Fruit fly (Drosophila melanogaster) whole organism, embryonic: Measurements from ENCODE around the gene CG42534.
A peak's percentile ranks its signal among the peaks of the same experiment; 100 is the strongest.

ENCODE experiments used
- B-H1 ChIP-seq: fragments of 200-800 bp; sonication (Bioruptor generic); IDR thresholded peaks from 3 replicates; pipeline ENCODE4 v1.3.6; 2022; ENCODE audit warnings: missing biosample characterization, missing genetic modification characterization
- Blimp-1 ChIP-seq: fragments of 200-800 bp; sonication (Bioruptor generic); optimal IDR thresholded peaks from 3 replicates; lab custom pipeline; 2018; ENCODE audit warnings: missing biosample characterization, missing genetic modification characterization, mild to moderate bottlenecking, moderate library complexity, missing genetic modification reagents
- Bteb2 ChIP-seq: fragments of 200-800 bp; sonication (Bioruptor generic); optimal IDR thresholded peaks from 2 replicates; lab custom pipeline; 2016; ENCODE audit warnings: missing biosample characterization, missing genetic modification characterization
- CG10979 ChIP-seq: fragments of 200-800 bp; sonication (Bioruptor generic); optimal IDR thresholded peaks from 2 replicates; lab custom pipeline; 2018; ENCODE audit warnings: missing biosample characterization, mild to moderate bottlenecking, missing genetic modification characterization, moderate library complexity
- CG11504 ChIP-seq: fragments of 200-800 bp; sonication (Bioruptor generic); optimal IDR thresholded peaks from 3 replicates; lab custom pipeline; 2019; ENCODE audit warnings: missing biosample characterization, mild to moderate bottlenecking, missing genetic modification characterization, moderate library complexity
- CG12659 ChIP-seq: fragments of 200-800 bp; sonication (Bioruptor generic); optimal IDR thresholded peaks from 3 replicates; lab custom pipeline; 2017; ENCODE audit warnings: mild to moderate bottlenecking, missing biosample characterization, missing genetic modification reagents, missing genetic modification characterization
- CG13123 ChIP-seq: fragments of 200-800 bp; sonication (Bioruptor generic); optimal IDR thresholded peaks from 2 replicates; lab custom pipeline; 2016; ENCODE audit warnings: missing biosample characterization, missing genetic modification characterization
- CG18599 ChIP-seq: fragments of 200-800 bp; sonication (Bioruptor generic); optimal IDR thresholded peaks from 3 replicates; lab custom pipeline; 2017; ENCODE audit warnings: missing biosample characterization, missing genetic modification characterization, mild to moderate bottlenecking, moderate library complexity, missing genetic modification reagents
- CG2712 ChIP-seq: fragments of 200-800 bp; optimal IDR thresholded peaks from 3 replicates; lab custom pipeline; 2019; ENCODE audit warnings: missing biosample characterization, mild to moderate bottlenecking, missing genetic modification characterization, moderate library complexity
- CG30431 ChIP-seq: fragments of 200-800 bp; sonication (Bioruptor generic); optimal IDR thresholded peaks from 2 replicates; lab custom pipeline; 2017; ENCODE audit warnings: missing biosample characterization, missing genetic modification characterization
- CG31224 ChIP-seq: fragments of 200-800 bp; sonication (Bioruptor generic); IDR thresholded peaks from 2 replicates; pipeline ENCODE4 v1.3.6; 2022; ENCODE audit warnings: missing biosample characterization, missing genetic modification characterization
- CG31441 ChIP-seq: fragments of 200-800 bp; sonication (Bioruptor generic); IDR thresholded peaks from 2 replicates; pipeline ENCODE4 v1.3.6; 2022; ENCODE audit warnings: missing biosample characterization, missing genetic modification characterization
- CG3281 ChIP-seq: fragments of 200-800 bp; sonication (Bioruptor generic); optimal IDR thresholded peaks from 3 replicates; lab custom pipeline; 2017; ENCODE audit warnings: missing biosample characterization, mild to moderate bottlenecking, missing genetic modification characterization
- CG4282 ChIP-seq: fragments of 200-800 bp; sonication (Bioruptor generic); optimal IDR thresholded peaks from 2 replicates; lab custom pipeline; 2016; ENCODE audit warnings: missing biosample characterization, missing genetic modification characterization
- CG6689 ChIP-seq: fragments of 200-800 bp; sonication (Bioruptor generic); IDR thresholded peaks from 2 replicates; pipeline ENCODE4 v1.3.6; 2022; ENCODE audit warnings: missing biosample characterization, missing genetic modification characterization
- CG7372 ChIP-seq: fragments of 200-800 bp; sonication (Bioruptor generic); IDR thresholded peaks from 2 replicates; pipeline ENCODE4 v1.3.6; 2022; ENCODE audit warnings: missing biosample characterization, missing genetic modification characterization
- CG8290 ChIP-seq, 3 experiments: fragments of 200-800 bp; sonication (Bioruptor generic); optimal IDR thresholded peaks; 2 replicates each; lab custom pipeline; 2016 to 2019; ENCODE audit warnings: missing biosample characterization in 3 of 3, missing genetic modification characterization in 3 of 3, mild to moderate bottlenecking in 2 of 3, moderate library complexity in 1 of 3
- CG9609 ChIP-seq: fragments of 200-800 bp; sonication (Bioruptor generic); optimal IDR thresholded peaks from 3 replicates; lab custom pipeline; 2016; ENCODE audit warnings: missing biosample characterization, missing genetic modification characterization
- Ets65A ChIP-seq: fragments of 200-800 bp; sonication (Bioruptor generic); peaks from one replicate; lab custom pipeline; 2016; ENCODE audit warnings: missing biosample characterization, missing genetic modification characterization
- Fer1 ChIP-seq: fragments of 200-800 bp; sonication (Bioruptor generic); optimal IDR thresholded peaks from 2 replicates; lab custom pipeline; 2017; ENCODE audit warnings: missing biosample characterization, mild to moderate bottlenecking, missing genetic modification characterization
- Fer2 ChIP-seq: fragments of 200-800 bp; sonication (Bioruptor generic); optimal IDR thresholded peaks from 2 replicates; lab custom pipeline; 2018; ENCODE audit warnings: missing biosample characterization, mild to moderate bottlenecking, missing genetic modification characterization, moderate library complexity
- Gsc ChIP-seq: fragments of 200-800 bp; sonication (Bioruptor generic); IDR thresholded peaks from 2 replicates; pipeline ENCODE4 v1.3.6; 2022; ENCODE audit warnings: missing biosample characterization, missing genetic modification characterization
- Hmr ChIP-seq: fragments of 200-800 bp; sonication (Bioruptor generic); optimal IDR thresholded peaks from 3 replicates; lab custom pipeline; 2017; ENCODE audit warnings: mild to moderate bottlenecking, missing biosample characterization, missing genetic modification reagents, missing genetic modification characterization
- Med ChIP-seq: fragments of 200-800 bp; sonication (Bioruptor generic); peaks from one replicate; lab custom pipeline; 2016; ENCODE audit warnings: missing biosample characterization, missing genetic modification characterization, mild to moderate bottlenecking, inconsistent platforms, moderate library complexity
- Oli ChIP-seq: fragments of 200-800 bp; sonication (Bioruptor generic); optimal IDR thresholded peaks from 2 replicates; lab custom pipeline; 2018; ENCODE audit warnings: missing biosample characterization, mild to moderate bottlenecking, missing genetic modification characterization, moderate library complexity
- Ptx1 ChIP-seq: fragments of 200-800 bp; sonication (Bioruptor generic); IDR thresholded peaks from 2 replicates; pipeline ENCODE4 v1.3.6; 2022; ENCODE audit warnings: missing biosample characterization, missing genetic modification characterization
- Sox102F ChIP-seq: fragments of 200-800 bp; sonication (Bioruptor generic); optimal IDR thresholded peaks from 2 replicates; lab custom pipeline; 2018; ENCODE audit warnings: missing biosample characterization, mild to moderate bottlenecking, missing genetic modification characterization, moderate library complexity
- Xbp1 ChIP-seq: fragments of 200-800 bp; sonication (Bioruptor generic); optimal IDR thresholded peaks from 3 replicates; lab custom pipeline; 2016; ENCODE audit warnings: missing biosample characterization, mild to moderate bottlenecking, missing genetic modification characterization
- bsh ChIP-seq, 2 experiments: fragments of 200-800 bp; sonication (Bioruptor generic); optimal IDR thresholded peaks; 2 replicates each; lab custom pipeline; 2017 to 2018; ENCODE audit warnings: mild to moderate bottlenecking in 2 of 2, missing biosample characterization in 2 of 2, missing genetic modification characterization in 2 of 2, moderate library complexity in 1 of 2
- ci ChIP-seq: fragments of 200-800 bp; sonication (Bioruptor generic); IDR thresholded peaks from 3 replicates; pipeline ENCODE4 v1.3.6; 2022; ENCODE audit warnings: missing biosample characterization, missing genetic modification characterization
- disco-r ChIP-seq: fragments of 200-800 bp; sonication (Bioruptor generic); optimal IDR thresholded peaks from 2 replicates; lab custom pipeline; 2016; ENCODE audit warnings: missing biosample characterization, missing genetic modification characterization
- dysf ChIP-seq: fragments of 200-800 bp; sonication (Bioruptor generic); IDR thresholded peaks from 3 replicates; pipeline ENCODE4 v1.3.6; 2022; ENCODE audit warnings: missing biosample characterization, missing genetic modification characterization
- fru ChIP-seq: fragments of >200 bp; optimal IDR thresholded peaks from 2 replicates; lab custom pipeline; 2017
- hkb ChIP-seq, 2 experiments: fragments of 200-800 bp in 1 of 2; fragments of >200 bp in 1 of 2; sonication (Bioruptor generic) in 1 of 2; IDR thresholded peaks in 1 of 2; optimal IDR thresholded peaks in 1 of 2; 2 replicates each; pipeline versions ENCODE4 v1.3.6 to Lab custom; 2017 to 2022; ENCODE audit warnings: missing biosample characterization in 1 of 2, missing genetic modification characterization in 1 of 2
- lmd ChIP-seq: fragments of 200-800 bp; sonication (Bioruptor generic); IDR thresholded peaks from 2 replicates; pipeline ENCODE4 v1.3.6; 2022; ENCODE audit warnings: missing biosample characterization, missing genetic modification characterization
- nom ChIP-seq: fragments of 200-800 bp; sonication (Bioruptor generic); optimal IDR thresholded peaks from 2 replicates; lab custom pipeline; 2017; ENCODE audit warnings: missing biosample characterization, missing genetic modification characterization, mild to moderate bottlenecking, moderate library complexity, missing genetic modification reagents
- onecut ChIP-seq: fragments of 200-800 bp; sonication (Bioruptor generic); IDR thresholded peaks from 2 replicates; pipeline ENCODE4 v1.3.6; 2022; ENCODE audit warnings: missing biosample characterization, missing genetic modification characterization
- phol ChIP-seq: fragments of 200-800 bp; sonication (Bioruptor generic); optimal IDR thresholded peaks from 3 replicates; lab custom pipeline; 2018; ENCODE audit warnings: missing biosample characterization, mild to moderate bottlenecking, missing genetic modification characterization, moderate library complexity
- prd ChIP-seq, 3 experiments: fragments of >200 bp in 2 of 3; fragments of 200-800 bp in 1 of 3; sonication (Bioruptor generic) in 1 of 3; optimal IDR thresholded peaks in 2 of 3; IDR thresholded peaks in 1 of 3; 2 replicates in 2 of 3; 3 replicates in 1 of 3; pipeline versions ENCODE4 v1.3.6 to Lab custom; 2017 to 2022; ENCODE audit warnings: missing biosample characterization in 1 of 3, missing genetic modification characterization in 1 of 3
- pum ChIP-seq: fragments of 200-800 bp; sonication (Bioruptor generic); optimal IDR thresholded peaks from 2 replicates; lab custom pipeline; 2016; ENCODE audit warnings: missing biosample characterization, missing genetic modification characterization
- ranshi ChIP-seq: fragments of 200-800 bp; sonication (Bioruptor generic); IDR thresholded peaks from 2 replicates; pipeline ENCODE4 v1.3.6; 2022; ENCODE audit warnings: missing biosample characterization, missing genetic modification characterization
- row ChIP-seq: fragments of 200-800 bp; sonication (Bioruptor generic); IDR thresholded peaks from 3 replicates; pipeline ENCODE4 v1.3.6; 2022; ENCODE audit warnings: missing biosample characterization, missing genetic modification characterization
- sisA ChIP-seq: fragments of 200-800 bp; sonication (Bioruptor generic); IDR thresholded peaks from 2 replicates; pipeline ENCODE4 v1.3.6; 2022; ENCODE audit warnings: missing biosample characterization, missing genetic modification characterization
- twi ChIP-seq: fragments of 200-800 bp; optimal IDR thresholded peaks from 2 replicates; lab custom pipeline; 2019; ENCODE audit warnings: missing biosample characterization, mild to moderate bottlenecking, missing genetic modification characterization, moderate library complexity
- unpg ChIP-seq: fragments of 200-800 bp; sonication (Bioruptor generic); optimal IDR thresholded peaks from 3 replicates; lab custom pipeline; 2018; ENCODE audit warnings: missing biosample characterization, mild to moderate bottlenecking, missing genetic modification characterization, moderate library complexity
- zf30C ChIP-seq: fragments of 200-800 bp; sonication (Bioruptor generic); optimal IDR thresholded peaks from 3 replicates; lab custom pipeline; 2018; ENCODE audit warnings: missing biosample characterization, mild to moderate bottlenecking, missing genetic modification characterization

CG42534 gene

dm6 chr3R:27413214-27413613 is 72.8 kb downstream of the CG42534 start (continued):
- TF ChIP-seq zf30C (GFP tag; lab: Kevin White, UChicago) (no peak), B-H1 (GFP tag; lab: Robert Waterston, UW) (no peak), CG2712 (tag; lab: Kevin White, UChicago) (peak; percentile 18), bsh (GFP tag; optimal IDR thresholded peaks at IDR 0.05; lab: Kevin White, UChicago) (peak in 1 of 2 experiments; percentile 24), hkb (optimal IDR thresholded peaks at IDR 0.05; lab: Kevin White, UChicago) (no peak), hkb (GFP tag; IDR thresholded peaks at IDR 0.05; lab: Robert Waterston, UW) (peak; percentile 37; the same call in 1 of the 2 replicates), unpg (GFP tag; lab: Kevin White, UChicago) (peak; percentile 21), Blimp-1 (GFP tag; lab: Kevin White, UChicago) (peak; percentile 19), sisA (peak; percentile 25; the same call in 1 of the 2 replicates), Gsc (GFP tag; lab: Robert Waterston, UW) (no peak), prd (optimal IDR thresholded peaks at IDR 0.05; lab: Kevin White, UChicago) (no peak), prd (GFP tag; IDR thresholded peaks at IDR 0.05; lab: Robert Waterston, UW) (peak; percentile 22; the same call in 1 of the 3 replicates), CG6689 (GFP tag; lab: Robert Waterston, UW) (peak; percentile 21; the same call in 1 of the 2 replicates), onecut (GFP tag; lab: Robert Waterston, UW) (peak; percentile 30; the same call in 1 of the 2 replicates), ci (GFP tag; lab: Robert Waterston, UW) (peak; percentile 49), CG18599 (peak; percentile 32), CG12659 (no peak)
- TF ChIP-seq, all 482 proteins: peak for 48

- TF ChIP-seq lmd (GFP tag; lab: Robert Waterston, UW) = no peak
- TF ChIP-seq Fer2 (tag; lab: Kevin White, UChicago) = no peak
- TF ChIP-seq nom = peak; percentile 14
- TF ChIP-seq twi = peak; percentile 61
- TF ChIP-seq CG9609 = no peak
- no peak for TF ChIP-seq Sox102F
- TF ChIP-seq disco-r (GFP tag; lab: Kevin White, UChicago) = no peak
- no peak for TF ChIP-seq CG13123 (GFP tag; lab: Kevin White, UChicago)
These were observed 74.9 kb downstream of the CG42534 start for dm6 chr3R:27415303-27415702.

dm6 chr3R:27421810-27422209 is 81.4 kb downstream of the CG42534 start:
- TF ChIP-seq Med (GFP tag; lab: Kevin White, UChicago) = peak; percentile 78
- TF ChIP-seq CG30431 = no peak
- no peak for TF ChIP-seq CG4282 (GFP tag; lab: Kevin White, UChicago)
- TF ChIP-seq Hmr (GFP tag; lab: Kevin White, UChicago) = peak; percentile 16
- peak; percentile 4 for TF ChIP-seq pum (GFP tag; lab: Kevin White, UChicago)
- peak; percentile 14 for TF ChIP-seq Oli
- peak; percentile 43; the same call in 1 of the 3 replicates for TF ChIP-seq row (GFP tag; lab: Robert Waterston, UW)
- no peak for TF ChIP-seq fru (lab: Kevin White, UChicago)
- peak; percentile 56 for TF ChIP-seq CG11504 (tag; lab: Kevin White, UChicago)
- TF ChIP-seq Bteb2 (GFP tag; lab: Kevin White, UChicago) = no peak
- TF ChIP-seq dysf (GFP tag; lab: Robert Waterston, UW) = peak; percentile 50; the same call in 2 of the 3 replicates
- no peak for TF ChIP-seq CG7372 (GFP tag; lab: Robert Waterston, UW)
- no peak for TF ChIP-seq CG8290 (GFP tag; optimal IDR thresholded peaks at IDR 0.05; lab: Kevin White, UChicago)
- peak in 1 of 2 experiments; percentile 29 for TF ChIP-seq CG8290 (tag; optimal IDR thresholded peaks at IDR 0.05; lab: Kevin White, UChicago)
- TF ChIP-seq lmd (GFP tag; lab: Robert Waterston, UW) = peak; percentile 45; the same call in 1 of the 2 replicates
- TF ChIP-seq CG10979 (tag; lab: Kevin White, UChicago) = no peak
- TF ChIP-seq Ets65A (GFP tag; lab: Kevin White, UChicago) = peak; percentile 78
- TF ChIP-seq Ptx1 = 0 out of 2 replicates have a peak, but pooled peaks have one; percentile 41
- 0 out of 2 replicates have a peak, but pooled peaks have one; percentile 18 for TF ChIP-seq CG6689 (GFP tag; lab: Robert Waterston, UW)
- TF ChIP-seq CG3281 (GFP tag; lab: Kevin White, UChicago) = peak; percentile 14
- TF ChIP-seq CG31224 (GFP tag; lab: Robert Waterston, UW) = no peak
- peak in 1 of 2 experiments; percentile 33 for TF ChIP-seq bsh (GFP tag; optimal IDR thresholded peaks at IDR 0.05; lab: Kevin White, UChicago)
- TF ChIP-seq CG31441 (GFP tag; lab: Robert Waterston, UW) = peak; percentile 34; the same call in 1 of the 2 replicates
- TF ChIP-seq Fer1 (GFP tag; lab: Kevin White, UChicago) = peak; percentile 32
- TF ChIP-seq ranshi = no peak
- TF ChIP-seq Xbp1 (GFP tag; lab: Kevin White, UChicago) = peak; percentile 25
- TF ChIP-seq phol (tag; lab: Kevin White, UChicago) = peak; percentile 35
